Fruit fly (Drosophila melanogaster) whole organism, embryonic: Measurements from ENCODE around the gene brm.

ENCODE experiments used
- Ada2b ChIP-seq: fragments of 200-800 bp; sonication (Bioruptor generic); IDR thresholded peaks from 2 replicates; pipeline ENCODE4 v1.3.6; 2022; ENCODE audit warnings: missing biosample characterization, missing genetic modification characterization
- Atf-2 ChIP-seq: fragments of 200-800 bp; sonication (Bioruptor generic); optimal IDR thresholded peaks from 2 replicates; lab custom pipeline; 2016; ENCODE audit warnings: missing biosample characterization, missing genetic modification characterization
- BEAF-32 ChIP-seq: fragments of 200-800 bp; sonication (Bioruptor generic); optimal IDR thresholded peaks from 3 replicates; lab custom pipeline; 2017; ENCODE audit warnings: missing biosample characterization, missing genetic modification characterization, mild to moderate bottlenecking, moderate library complexity, missing genetic modification reagents
- CG10565 ChIP-seq: fragments of 200-800 bp; sonication (Bioruptor generic); optimal IDR thresholded peaks from 3 replicates; lab custom pipeline; 2016; ENCODE audit warnings: missing biosample characterization, mild to moderate bottlenecking, missing genetic modification characterization
- CG12071 ChIP-seq: fragments of 200-800 bp; sonication (Bioruptor generic); optimal IDR thresholded peaks from 3 replicates; lab custom pipeline; 2018; ENCODE audit warnings: missing biosample characterization, mild to moderate bottlenecking, missing genetic modification characterization
- CG13624 ChIP-seq: fragments of 200-800 bp; sonication (Bioruptor generic); optimal IDR thresholded peaks from 2 replicates; lab custom pipeline; 2016; ENCODE audit warnings: missing biosample characterization, missing genetic modification characterization
- CG13775 ChIP-seq: fragments of 200-800 bp; sonication (Bioruptor generic); optimal IDR thresholded peaks from 3 replicates; lab custom pipeline; 2017; ENCODE audit warnings: missing biosample characterization, mild to moderate bottlenecking, missing genetic modification characterization
- CG16813 ChIP-seq: fragments of 200-800 bp; sonication (Bioruptor generic); IDR thresholded peaks from 3 replicates; pipeline ENCODE4 v1.3.6; 2022; ENCODE audit warnings: missing biosample characterization, missing genetic modification characterization; ENCODE audit not compliant: partially characterized antibody
- CG16863 ChIP-seq: fragments of 200-800 bp; sonication (Bioruptor generic); optimal IDR thresholded peaks from 3 replicates; lab custom pipeline; 2016; ENCODE audit warnings: missing biosample characterization, missing genetic modification characterization
- CG17361 ChIP-seq: fragments of 200-800 bp; sonication (Bioruptor generic); IDR thresholded peaks from 3 replicates; pipeline ENCODE4 v1.3.6; 2022; ENCODE audit warnings: missing biosample characterization, missing genetic modification characterization
- CG17385 ChIP-seq: fragments of 200-800 bp; sonication (Bioruptor generic); optimal IDR thresholded peaks from 3 replicates; lab custom pipeline; 2018; ENCODE audit warnings: missing biosample characterization, mild to moderate bottlenecking, missing genetic modification characterization
- CG18262 ChIP-seq: fragments of 200-800 bp; optimal IDR thresholded peaks from 3 replicates; lab custom pipeline; 2019; ENCODE audit warnings: missing biosample characterization, mild to moderate bottlenecking, missing genetic modification characterization, moderate library complexity
- CG18619 ChIP-seq: fragments of 200-800 bp; sonication (Bioruptor generic); optimal IDR thresholded peaks from 3 replicates; lab custom pipeline; 2017; ENCODE audit warnings: missing biosample characterization, mild to moderate bottlenecking, missing genetic modification characterization
- CG30403 ChIP-seq: fragments of 200-800 bp; sonication (Bioruptor generic); optimal IDR thresholded peaks from 3 replicates; lab custom pipeline; 2016; ENCODE audit warnings: missing biosample characterization, missing genetic modification characterization
- CG31224 ChIP-seq: fragments of 200-800 bp; sonication (Bioruptor generic); IDR thresholded peaks from 2 replicates; pipeline ENCODE4 v1.3.6; 2022; ENCODE audit warnings: missing biosample characterization, missing genetic modification characterization
- CG3163 ChIP-seq: fragments of 200-800 bp; sonication (Bioruptor generic); optimal IDR thresholded peaks from 3 replicates; lab custom pipeline; 2016; ENCODE audit warnings: missing biosample characterization, missing genetic modification characterization
- CG33213 ChIP-seq: fragments of 200-800 bp; sonication (Bioruptor generic); optimal IDR thresholded peaks from 3 replicates; lab custom pipeline; 2016; ENCODE audit warnings: missing biosample characterization, missing genetic modification characterization
- CG33557 ChIP-seq: fragments of 200-800 bp; sonication (Bioruptor generic); optimal IDR thresholded peaks from 2 replicates; lab custom pipeline; 2019; ENCODE audit warnings: missing biosample characterization, mild to moderate bottlenecking, missing genetic modification characterization, moderate library complexity
- CG6813 ChIP-seq: fragments of 200-800 bp; sonication (Bioruptor generic); optimal IDR thresholded peaks from 2 replicates; lab custom pipeline; 2017; ENCODE audit warnings: missing biosample characterization, missing genetic modification characterization, mild to moderate bottlenecking, moderate library complexity, missing genetic modification reagents
- CG7357 ChIP-seq: fragments of 200-800 bp; sonication (Bioruptor generic); IDR thresholded peaks from 3 replicates; pipeline ENCODE4 v1.3.6; 2022; ENCODE audit warnings: missing biosample characterization, missing genetic modification characterization
- CG8281 ChIP-seq: fragments of 200-800 bp; sonication (Bioruptor generic); optimal IDR thresholded peaks from 2 replicates; lab custom pipeline; 2018; ENCODE audit warnings: missing biosample characterization, mild to moderate bottlenecking, missing genetic modification characterization, moderate library complexity
- CG9437 ChIP-seq: fragments of 200-800 bp; sonication (Bioruptor generic); optimal IDR thresholded peaks from 2 replicates; lab custom pipeline; 2018; ENCODE audit warnings: missing biosample characterization, mild to moderate bottlenecking, missing genetic modification characterization
- CG9876 ChIP-seq: fragments of 200-800 bp; sonication (Bioruptor generic); optimal IDR thresholded peaks from 2 replicates; lab custom pipeline; 2016; ENCODE audit warnings: missing biosample characterization, missing genetic modification characterization
- Dref ChIP-seq: fragments of 200-800 bp; sonication (Bioruptor generic); IDR thresholded peaks from 2 replicates; pipeline ENCODE4 v1.3.6; 2022; ENCODE audit warnings: missing biosample characterization, missing genetic modification characterization
- Drgx ChIP-seq: fragments of 200-800 bp; sonication (Bioruptor generic); IDR thresholded peaks from 2 replicates; pipeline ENCODE4 v1.3.6; 2022; ENCODE audit warnings: missing biosample characterization, missing genetic modification characterization
- Eip74EF ChIP-seq, 2 experiments: fragments of 200-800 bp in 1 of 2; fragments of >200 bp in 1 of 2; sonication (Bioruptor generic) in 1 of 2; optimal IDR thresholded peaks; 2 replicates each; lab custom pipeline; 2017 to 2019; ENCODE audit warnings: missing biosample characterization in 2 of 2, missing genetic modification characterization in 2 of 2, mild to moderate bottlenecking in 1 of 2, moderate library complexity in 1 of 2
- Ets65A ChIP-seq: fragments of 200-800 bp; sonication (Bioruptor generic); peaks from one replicate; lab custom pipeline; 2016; ENCODE audit warnings: missing biosample characterization, missing genetic modification characterization
- Lhr ChIP-seq: fragments of 200-800 bp; sonication (Bioruptor generic); optimal IDR thresholded peaks from 3 replicates; lab custom pipeline; 2017; ENCODE audit warnings: mild to moderate bottlenecking, missing biosample characterization, missing genetic modification reagents, missing genetic modification characterization
- Lpt ChIP-seq: fragments of >200 bp; optimal IDR thresholded peaks from 2 replicates; lab custom pipeline; 2018; ENCODE audit warnings: missing biosample characterization, missing genetic modification characterization
- Meics ChIP-seq: fragments of 200-800 bp; sonication (Bioruptor generic); optimal IDR thresholded peaks from 2 replicates; lab custom pipeline; 2017; ENCODE audit warnings: missing biosample characterization, mild to moderate bottlenecking, missing genetic modification characterization
- NC2α ChIP-seq: fragments of 200-800 bp; sonication (Bioruptor generic); optimal IDR thresholded peaks from 2 replicates; lab custom pipeline; 2016; ENCODE audit warnings: missing biosample characterization, missing genetic modification characterization
- NFAT ChIP-seq: fragments of 200-800 bp; sonication (Bioruptor generic); IDR thresholded peaks from 2 replicates; pipeline ENCODE4 v1.3.6; 2022; ENCODE audit warnings: missing biosample characterization, missing genetic modification characterization
- Pdp1 ChIP-seq, 2 experiments: fragments of 200-800 bp; sonication (Bioruptor generic); optimal IDR thresholded peaks; 3 replicates each; lab custom pipeline; 2016; ENCODE audit warnings: missing biosample characterization in 2 of 2, missing genetic modification characterization in 2 of 2, mild to moderate bottlenecking in 1 of 2, moderate library complexity in 1 of 2
- Spps ChIP-seq: fragments of 200-800 bp; sonication (Bioruptor generic); optimal IDR thresholded peaks from 2 replicates; lab custom pipeline; 2018; ENCODE audit warnings: missing biosample characterization, mild to moderate bottlenecking, missing genetic modification characterization
- cas ChIP-seq: fragments of 200-800 bp; sonication (Bioruptor generic); IDR thresholded peaks from 2 replicates; pipeline ENCODE4 v1.3.6; 2022; ENCODE audit warnings: missing biosample characterization, missing genetic modification characterization
- dimm ChIP-seq: fragments of 200-800 bp; sonication (Bioruptor generic); IDR thresholded peaks from 2 replicates; pipeline ENCODE4 v1.3.6; 2022; ENCODE audit warnings: missing biosample characterization, missing genetic modification characterization
- fd64A ChIP-seq: fragments of 200-800 bp; sonication (Bioruptor generic); optimal IDR thresholded peaks from 3 replicates; lab custom pipeline; 2018; ENCODE audit warnings: missing biosample characterization, mild to moderate bottlenecking, missing genetic modification characterization
- gce ChIP-seq: fragments of 200-800 bp; sonication (Bioruptor generic); IDR thresholded peaks from 3 replicates; pipeline ENCODE4 v1.3.6; 2022; ENCODE audit warnings: missing biosample characterization, missing genetic modification characterization
- grau ChIP-seq: fragments of 200-800 bp; optimal IDR thresholded peaks from 3 replicates; lab custom pipeline; 2019; ENCODE audit warnings: missing biosample characterization, mild to moderate bottlenecking, missing genetic modification characterization, moderate library complexity
- lilli ChIP-seq: fragments of 200-800 bp; sonication (Bioruptor generic); optimal IDR thresholded peaks from 3 replicates; lab custom pipeline; 2016; ENCODE audit warnings: missing biosample characterization, missing genetic modification characterization
- nmo ChIP-seq: fragments of 200-800 bp; sonication (Bioruptor generic); optimal IDR thresholded peaks from 2 replicates; lab custom pipeline; 2018; ENCODE audit warnings: missing biosample characterization, mild to moderate bottlenecking, missing genetic modification characterization, moderate library complexity
- psq ChIP-seq: fragments of 200-800 bp; sonication (Bioruptor generic); optimal IDR thresholded peaks from 2 replicates; lab custom pipeline; 2017; ENCODE audit warnings: missing biosample characterization, missing genetic modification characterization
- run ChIP-seq: fragments of 200-800 bp; sonication (Bioruptor generic); optimal IDR thresholded peaks from 3 replicates; lab custom pipeline; 2018; ENCODE audit warnings: missing biosample characterization, mild to moderate bottlenecking, missing genetic modification characterization
- unpg ChIP-seq: fragments of 200-800 bp; sonication (Bioruptor generic); optimal IDR thresholded peaks from 3 replicates; lab custom pipeline; 2018; ENCODE audit warnings: missing biosample characterization, mild to moderate bottlenecking, missing genetic modification characterization, moderate library complexity
- wek ChIP-seq: fragments of 200-800 bp; sonication (Bioruptor generic); optimal IDR thresholded peaks from 3 replicates; lab custom pipeline; 2018; ENCODE audit warnings: missing biosample characterization, mild to moderate bottlenecking, missing genetic modification characterization, moderate library complexity
- yki ChIP-seq: fragments of >200 bp; optimal IDR thresholded peaks from 3 replicates; lab custom pipeline; 2018

brm gene

DNA sequence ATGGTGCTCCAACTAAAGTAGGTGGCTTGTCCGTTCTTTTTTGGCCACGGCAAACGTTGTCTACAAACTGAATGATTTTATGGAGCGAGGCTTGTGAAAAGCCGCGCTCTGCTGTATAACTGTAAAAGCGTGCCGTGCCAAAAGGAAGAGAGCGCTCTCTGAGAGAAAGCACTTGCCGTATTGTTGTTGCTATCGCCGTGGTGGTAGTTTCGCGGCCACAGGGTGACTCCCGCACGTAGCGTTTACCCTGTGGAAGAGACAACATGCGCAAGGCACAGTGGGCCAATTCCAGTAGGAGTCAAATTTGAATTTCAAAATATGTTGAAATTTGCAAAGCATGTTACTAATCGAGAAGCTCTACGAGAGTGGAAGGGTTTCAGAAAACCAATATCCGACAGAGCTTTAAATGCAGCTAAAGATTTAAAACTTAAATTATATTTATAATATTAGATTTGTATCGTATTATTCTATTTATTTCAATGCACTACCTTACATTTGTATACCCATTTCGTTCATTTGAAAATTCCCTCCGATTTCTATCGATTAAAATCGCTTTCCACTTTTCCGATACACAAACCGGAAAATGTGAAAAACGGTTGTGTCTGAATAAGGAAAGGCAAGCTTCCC is 57.7 kb downstream of the brm start, which contains the start of gene sff (continued):
- peak; percentile 83 for TF ChIP-seq CG30403 (GFP tag; lab: Kevin White, UChicago)
- TF ChIP-seq Dref (GFP tag; lab: Robert Waterston, UW) = peak; percentile 64
- TF ChIP-seq CG31224 = peak; percentile 73
- TF ChIP-seq BEAF-32 (GFP tag; lab: Kevin White, UChicago) = peak; percentile 61
- peak; percentile 86 for TF ChIP-seq CG12071 (GFP tag; lab: Kevin White, UChicago)
- TF ChIP-seq CG17361 (GFP tag; lab: Robert Waterston, UW) = peak; percentile 93
- TF ChIP-seq psq (GFP tag; lab: Kevin White, UChicago) = peak; percentile 67
- peak; percentile 20 for TF ChIP-seq CG33213 (GFP tag; lab: Kevin White, UChicago)
- peak; percentile 71 for TF ChIP-seq gce
- TF ChIP-seq CG17385 (GFP tag; lab: Kevin White, UChicago) = peak; percentile 81
- peak; percentile 96 for TF ChIP-seq nmo (GFP tag; lab: Kevin White, UChicago)
- peak; percentile 27; the same call in 1 of the 3 replicates for TF ChIP-seq CG16813 (GFP tag; lab: Robert Waterston, UW)
- TF ChIP-seq Pdp1 (GFP tag; optimal IDR thresholded peaks at IDR 0.05; lab: Kevin White, UChicago) = peak; percentile 43 to 70
- TF ChIP-seq cas = peak; percentile 54; the same call in 1 of the 2 replicates
- TF ChIP-seq unpg (GFP tag; lab: Kevin White, UChicago) = peak; percentile 88
- peak; percentile 61 for TF ChIP-seq CG13624 (GFP tag; lab: Kevin White, UChicago)
- peak; percentile 68 for TF ChIP-seq Lhr
- peak; percentile 81 for TF ChIP-seq lilli (GFP tag; lab: Kevin White, UChicago)
- TF ChIP-seq CG18262 (tag; lab: Kevin White, UChicago) = peak; percentile 93
- TF ChIP-seq NFAT (GFP tag; lab: Robert Waterston, UW) = peak; percentile 74
- TF ChIP-seq CG9876 = peak; percentile 53
- peak; percentile 95 for TF ChIP-seq Ets65A
- peak; percentile 88 for TF ChIP-seq grau (tag; lab: Kevin White, UChicago)
- peak; percentile 72 for TF ChIP-seq CG16863
- no peak for TF ChIP-seq CG10565 (GFP tag; lab: Kevin White, UChicago)
- TF ChIP-seq Spps (tag; lab: Kevin White, UChicago) = peak; percentile 86
- peak; percentile 80 for TF ChIP-seq CG7357 (GFP tag; lab: Robert Waterston, UW)
- TF ChIP-seq Eip74EF (GFP tag; optimal IDR thresholded peaks at IDR 0.05; lab: Kevin White, UChicago) = peak in 1 of 2 experiments; percentile 59
- peak; percentile 77 for TF ChIP-seq fd64A (GFP tag; lab: Kevin White, UChicago)
- TF ChIP-seq dimm (GFP tag; lab: Robert Waterston, UW) = peak; percentile 65
- peak; percentile 52 for TF ChIP-seq Atf-2 (GFP tag; lab: Kevin White, UChicago)
- no peak for TF ChIP-seq yki
- TF ChIP-seq CG8281 (tag; lab: Kevin White, UChicago) = peak; percentile 66
- peak; percentile 61 for TF ChIP-seq wek
- TF ChIP-seq CG6813 (GFP tag; lab: Kevin White, UChicago) = peak; percentile 89
- TF ChIP-seq Lpt (GFP tag; lab: Kevin White, UChicago) = no peak
- peak; percentile 83 for TF ChIP-seq CG18619 (GFP tag; lab: Kevin White, UChicago)
- peak; percentile 81 for TF ChIP-seq Ada2b (GFP tag; lab: Robert Waterston, UW)
- peak; percentile 9 for TF ChIP-seq NC2α
- peak; percentile 77 for TF ChIP-seq CG9437 (GFP tag; lab: Kevin White, UChicago)
- peak; percentile 89 for TF ChIP-seq CG33557 (GFP tag; lab: Kevin White, UChicago)
- TF ChIP-seq CG13775 (GFP tag; lab: Kevin White, UChicago) = peak; percentile 92
- peak; percentile 47 for TF ChIP-seq CG3163 (GFP tag; lab: Kevin White, UChicago)
- TF ChIP-seq run (tag; lab: Kevin White, UChicago) = peak; percentile 46
- peak; percentile 88 for TF ChIP-seq Meics (GFP tag; lab: Kevin White, UChicago)
- TF ChIP-seq Drgx = peak; percentile 70
- TF ChIP-seq, all 482 proteins: peak for 422
